Worm (Caenorhabditis elegans) whole organism, L4 larva: ENCODE results near the gene math-33.

ENCODE experiments used
- F44E2.7 ChIP-seq: fragments of 200-800 bp; sonication (Bioruptor generic); IDR thresholded peaks from 2 replicates; pipeline ENCODE4 v2.1.2; 2022; ENCODE audit warnings: missing genetic modification characterization, missing compliant biosample characterization
- T26A8.4 ChIP-seq: fragments of 200-800 bp; sonication (Bioruptor generic); IDR thresholded peaks from 2 replicates; pipeline ENCODE4 v1.3.6; 2022; ENCODE audit warnings: missing genetic modification characterization, missing compliant biosample characterization
- Y105C5A.15 ChIP-seq: fragments of 200-800 bp; sonication (Bioruptor generic); IDR thresholded peaks from 2 replicates; pipeline ENCODE4 v1.3.6; 2022; ENCODE audit warnings: missing genetic modification characterization, missing compliant biosample characterization
- aha-1 ChIP-seq: fragments of 150-350 bp; peaks from one replicate; lab custom pipeline; 2014; ENCODE audit warnings: missing biosample characterization, missing genetic modification characterization
- aly-2 ChIP-seq: sonication (generic microtip); optimal IDR thresholded peaks from 2 replicates; lab custom pipeline; 2018; ENCODE audit warnings: missing biosample characterization, missing genetic modification characterization
- arid-1 ChIP-seq: fragments of 200-800 bp; sonication (Bioruptor generic); conservative IDR thresholded peaks from 2 replicates; pipeline ENCODE4 v1.3.6; 2022; ENCODE audit warnings: missing genetic modification reagents, missing genetic modification characterization, missing compliant biosample characterization
- ces-1 ChIP-seq: fragments of 150-350 bp; sonication (generic microtip); optimal IDR thresholded peaks from 4 replicates; lab custom pipeline; 2014; ENCODE audit warnings: missing biosample characterization, missing genetic modification reagents, missing genetic modification characterization
- daf-12 ChIP-seq: fragments of 150-350 bp; optimal IDR thresholded peaks from 2 replicates; lab custom pipeline; 2014; ENCODE audit warnings: missing biosample characterization, missing genetic modification reagents, missing genetic modification characterization
- daf-16 ChIP-seq, 3 experiments: sonication (generic microtip); optimal IDR thresholded peaks; 2 replicates each; lab custom pipeline; 2016 to 2017; ENCODE audit warnings: missing genetic modification characterization in 3 of 3, missing genetic modification reagents in 3 of 3, mild to moderate bottlenecking in 2 of 3, missing compliant biosample characterization in 2 of 3, missing biosample characterization in 1 of 3, moderate library complexity in 1 of 3
- daf-19 ChIP-seq: fragments of 200-800 bp; sonication (Bioruptor generic); conservative IDR thresholded peaks from 2 replicates; pipeline ENCODE4 v1.3.6; 2022; ENCODE audit warnings: missing genetic modification characterization, missing compliant biosample characterization
- dmd-6 ChIP-seq: fragments of 200-800 bp; sonication (Bioruptor generic); IDR thresholded peaks from 2 replicates; pipeline ENCODE4 v1.3.6; 2022; ENCODE audit warnings: missing genetic modification reagents, missing genetic modification characterization, missing compliant biosample characterization
- dpl-1 ChIP-seq: fragments of 150-350 bp; optimal IDR thresholded peaks from 2 replicates; lab custom pipeline; 2014; ENCODE audit warnings: missing biosample characterization, missing genetic modification reagents, missing genetic modification characterization
- duxl-1 ChIP-seq: sonication (generic microtip); optimal IDR thresholded peaks from 2 replicates; lab custom pipeline; 2016; ENCODE audit warnings: mild to moderate bottlenecking, missing genetic modification characterization, moderate library complexity, missing compliant biosample characterization; ENCODE audit not compliant: poor library complexity
- dve-1 ChIP-seq: sonication (generic microtip); optimal IDR thresholded peaks from 2 replicates; lab custom pipeline; 2017; ENCODE audit warnings: antibody characterized with exemption, mild to moderate bottlenecking, missing genetic modification characterization, missing compliant biosample characterization; ENCODE audit not compliant: insufficient read depth
- hif-1 ChIP-seq, 2 experiments: sonication (generic microtip); optimal IDR thresholded peaks; 2 replicates each; lab custom pipeline; 2016 to 2017; ENCODE audit warnings: missing compliant biosample characterization in 2 of 2, missing genetic modification characterization in 2 of 2, missing genetic modification reagents in 2 of 2, missing genotype in 2 of 2, mild to moderate bottlenecking in 1 of 2
- hlh-11 ChIP-seq: fragments of 200-800 bp; sonication (Bioruptor generic); optimal IDR thresholded peaks from 2 replicates; lab custom pipeline; 2018; ENCODE audit warnings: mild to moderate bottlenecking, missing genetic modification characterization, missing compliant biosample characterization
- lim-7 ChIP-seq: fragments of 200-800 bp; sonication (Bioruptor generic); IDR thresholded peaks from 2 replicates; pipeline ENCODE4 v1.3.6; 2022; ENCODE audit warnings: missing genetic modification characterization, missing compliant biosample characterization
- lin-13 ChIP-seq: fragments of 150-350 bp; optimal IDR thresholded peaks from 2 replicates; lab custom pipeline; 2014; ENCODE audit warnings: missing biosample characterization, missing genetic modification reagents, missing genetic modification characterization
- lin-15B ChIP-seq: fragments of 150-350 bp; sonication (generic microtip); optimal IDR thresholded peaks from 3 replicates; lab custom pipeline; 2014; ENCODE audit warnings: missing biosample characterization, missing genetic modification characterization
- lir-3 ChIP-seq: sonication (generic microtip); optimal IDR thresholded peaks from 2 replicates; lab custom pipeline; 2016; ENCODE audit warnings: mild to moderate bottlenecking, missing genetic modification characterization, missing compliant biosample characterization
- mep-1 ChIP-seq: fragments of 150-350 bp; sonication (generic microtip); optimal IDR thresholded peaks from 3 replicates; lab custom pipeline; 2014; ENCODE audit warnings: missing biosample characterization, missing genetic modification characterization
- mxl-2 ChIP-seq: fragments of 200-800 bp; sonication (Bioruptor generic); conservative IDR thresholded peaks from 2 replicates; pipeline ENCODE4 v1.3.6; 2022; ENCODE audit warnings: missing genetic modification reagents, missing genetic modification characterization, missing compliant biosample characterization
- mxl-3 ChIP-seq: fragments of 200-800 bp; sonication (Bioruptor generic); optimal IDR thresholded peaks from 2 replicates; lab custom pipeline; 2018; ENCODE audit warnings: mild to moderate bottlenecking, missing genetic modification characterization, missing compliant biosample characterization
- nhr-102 ChIP-seq: sonication (generic microtip); optimal IDR thresholded peaks from 2 replicates; lab custom pipeline; 2016; ENCODE audit warnings: mild to moderate bottlenecking, missing genetic modification characterization, moderate library complexity, missing compliant biosample characterization
- nhr-111 ChIP-seq: fragments of 200-800 bp; sonication (Bioruptor generic); optimal IDR thresholded peaks from 2 replicates; lab custom pipeline; 2018; ENCODE audit warnings: mild to moderate bottlenecking, missing genetic modification characterization, missing compliant biosample characterization
- nhr-25 ChIP-seq: sonication (generic microtip); optimal IDR thresholded peaks from 2 replicates; lab custom pipeline; 2017; ENCODE audit warnings: missing genetic modification characterization, mild to moderate bottlenecking, missing compliant biosample characterization, antibody characterized with exemption, moderate library complexity, borderline replicate concordance; ENCODE audit not compliant: insufficient read depth
- nhr-48 ChIP-seq: sonication (generic microtip); optimal IDR thresholded peaks from 2 replicates; lab custom pipeline; 2016; ENCODE audit warnings: mild to moderate bottlenecking, missing genetic modification characterization, missing compliant biosample characterization
- nhr-76 ChIP-seq: fragments of 150-350 bp; optimal IDR thresholded peaks from 2 replicates; lab custom pipeline; 2014; ENCODE audit warnings: missing biosample characterization, missing genetic modification characterization
- pha-4 ChIP-seq, 2 experiments: fragments of 150-350 bp in 1 of 2; fragments of 200-800 bp in 1 of 2; sonication (Bioruptor generic) in 1 of 2; IDR thresholded peaks in 1 of 2; optimal IDR thresholded peaks in 1 of 2; 2 replicates each; pipeline versions ENCODE4 v1.3.6 to Lab custom; 2014 to 2022; ENCODE audit warnings: missing genetic modification characterization in 2 of 2, missing genetic modification reagents in 2 of 2, missing biosample characterization in 1 of 2, missing compliant biosample characterization in 1 of 2
- rbr-2 ChIP-seq: sonication (generic microtip); optimal IDR thresholded peaks from 2 replicates; lab custom pipeline; 2016; ENCODE audit warnings: missing genotype, missing genetic modification characterization, missing compliant biosample characterization
- set-16 ChIP-seq: fragments of 200-800 bp; sonication (Bioruptor generic); IDR thresholded peaks from 2 replicates; pipeline ENCODE4 v1.3.6; 2022; ENCODE audit warnings: missing genetic modification reagents, missing genetic modification characterization, missing compliant biosample characterization
- snpc-4 ChIP-seq: fragments of 150-350 bp; optimal IDR thresholded peaks from 2 replicates; lab custom pipeline; 2014; ENCODE audit warnings: missing biosample characterization, missing genetic modification characterization
- spr-1 ChIP-seq: sonication (generic microtip); optimal IDR thresholded peaks from 2 replicates; lab custom pipeline; 2016; ENCODE audit warnings: mild to moderate bottlenecking, missing genetic modification characterization, missing compliant biosample characterization
- unc-130 ChIP-seq: sonication (generic microtip); optimal IDR thresholded peaks from 2 replicates; lab custom pipeline; 2016; ENCODE audit warnings: missing genetic modification reagents, missing genetic modification characterization, missing compliant biosample characterization
- unc-62 ChIP-seq, 3 experiments: fragments of 150-350 bp in 1 of 3; sonication (generic microtip); optimal IDR thresholded peaks in 2 of 3; peaks in 1 of 3; 1 replicate in 1 of 3; 2 replicates in 2 of 3; lab custom pipeline; 2014 to 2017; ENCODE audit warnings: missing biosample characterization in 3 of 3, missing genetic modification characterization in 3 of 3, missing genetic modification reagents in 3 of 3, missing genotype in 1 of 3
- zfp-2 ChIP-seq: sonication (generic microtip); optimal IDR thresholded peaks from 2 replicates; lab custom pipeline; 2016; ENCODE audit warnings: mild to moderate bottlenecking, missing genetic modification characterization, missing compliant biosample characterization
- zip-2 ChIP-seq: fragments of 150-350 bp; optimal IDR thresholded peaks from 2 replicates; lab custom pipeline; 2014; ENCODE audit warnings: missing biosample characterization, missing genetic modification characterization
- ztf-11 ChIP-seq: fragments of 150-350 bp; optimal IDR thresholded peaks from 2 replicates; lab custom pipeline; 2014; ENCODE audit warnings: missing biosample characterization, missing genetic modification characterization
- ztf-7 ChIP-seq: fragments of 150-350 bp; optimal IDR thresholded peaks from 2 replicates; lab custom pipeline; 2014; ENCODE audit warnings: missing biosample characterization, missing genetic modification characterization

The math-33 gene

DNA sequence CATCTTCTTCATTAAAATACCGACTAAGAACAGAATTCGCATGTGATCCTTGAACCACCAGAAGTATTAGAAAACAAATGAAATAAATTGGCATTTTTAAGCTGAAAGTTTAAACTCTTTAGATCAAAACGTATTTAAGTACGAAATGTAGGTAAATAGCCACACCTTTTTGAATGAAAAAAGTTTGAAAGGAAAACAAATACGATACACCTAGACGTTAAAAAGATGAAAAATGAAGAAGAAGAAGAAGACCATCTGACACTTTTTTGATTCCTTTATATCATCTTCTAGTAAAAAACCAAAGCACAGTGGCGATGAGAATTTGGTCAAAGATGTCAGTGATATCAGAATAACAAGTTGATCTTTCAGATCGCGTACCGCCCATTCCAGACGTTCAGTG, 17.8 kb upstream of the math-33 start, which contains the start of gene Y42A5A.3:
TSS of gene Y42A5A.3 (minus strand) at position 101 of the 400 bp plus-strand sequence.
- no peak for TF ChIP-seq lir-3 (tag; lab: Kevin White, UChicago)
- TF ChIP-seq zfp-2: no peak
- no peak for TF ChIP-seq mep-1 (tag; lab: Kevin White, UChicago)
- TF ChIP-seq snpc-4 (tag; lab: Kevin White, UChicago): no peak
- TF ChIP-seq aly-2: no peak

DNA sequence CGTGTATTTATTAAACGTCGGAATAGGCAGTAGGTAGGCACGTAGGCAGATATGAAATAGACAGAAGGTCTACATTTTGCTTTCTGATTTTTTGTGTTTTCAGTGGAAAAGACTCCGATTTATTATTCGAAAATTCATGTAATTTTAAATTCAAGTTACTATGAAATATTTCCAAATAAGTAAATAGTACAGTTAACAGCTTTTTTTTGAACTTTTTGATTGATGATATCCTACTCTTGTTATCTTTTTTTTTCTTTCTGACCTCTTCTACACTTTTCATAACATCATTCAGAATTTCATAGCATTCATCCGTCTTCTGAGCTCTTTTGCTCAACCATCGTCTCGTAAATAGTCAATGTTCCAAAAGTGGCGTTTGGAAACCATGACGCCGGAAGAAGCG, 15.1 kb upstream of the math-33 start, which contains the start of gene cdkl-1:
TSS of gene cdkl-1 (plus strand) at position 301 of the 400 bp plus-strand sequence.
- no peak for TF ChIP-seq mxl-2 (GFP tag; lab: Robert Waterston, UW)
- TF ChIP-seq ztf-11: no peak

DNA sequence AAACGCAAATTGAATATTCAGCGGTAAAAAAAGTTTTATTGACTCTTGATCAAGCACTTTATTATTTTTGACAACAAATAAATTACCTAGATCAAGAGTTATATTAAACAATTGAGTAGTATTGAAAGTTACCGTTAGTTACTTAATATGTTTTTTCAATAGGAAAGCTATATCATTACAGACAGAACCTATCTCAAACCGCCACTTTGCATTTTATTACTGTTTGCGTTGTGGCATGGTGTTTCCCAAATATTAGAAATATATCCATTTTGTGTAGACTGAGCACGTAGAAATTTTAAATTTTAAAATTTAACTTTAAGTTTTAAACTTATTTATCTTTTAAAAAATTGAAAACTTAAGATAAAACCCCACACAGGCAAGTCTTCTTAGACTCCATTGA, 9.3 kb upstream of the math-33 start:
- no peak for TF ChIP-seq mep-1 (tag; lab: Kevin White, UChicago)
- TF ChIP-seq unc-62 (GFP tag; optimal IDR thresholded peaks at IDR 0.05 in 1 of 2; lab: Kevin White, UChicago): peak in 1 of 2 experiments; percentile 90
- TF ChIP-seq unc-62 (tag; optimal IDR thresholded peaks at IDR 0.05; lab: Kevin White, UChicago): no peak
- no peak for TF ChIP-seq nhr-111 (GFP tag; lab: Kevin White, UChicago)
- TF ChIP-seq aly-2: no peak

DNA sequence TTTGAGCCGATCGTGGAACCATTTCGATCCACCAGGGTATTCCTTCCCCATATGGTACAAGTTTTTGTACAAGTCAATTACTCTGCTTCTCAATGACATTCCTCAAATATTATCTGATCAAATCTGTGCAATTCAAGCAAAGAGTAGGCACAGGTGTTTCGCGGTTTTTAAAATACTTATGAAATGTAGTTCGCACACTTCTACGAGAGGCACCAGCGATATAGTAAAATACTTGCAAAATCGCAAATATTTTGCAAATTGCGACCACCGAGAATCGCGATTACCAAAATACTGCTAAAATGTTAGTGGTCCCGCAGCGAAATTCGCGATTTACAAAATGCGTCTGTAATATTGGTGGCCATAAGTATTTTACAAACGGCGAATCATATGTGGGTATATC, 4.1 kb upstream of the math-33 start, which contains the start of gene Y42A5A.5:
TSS of gene Y42A5A.5 (minus strand) at position 101 of the 400 bp plus-strand sequence.
- TF ChIP-seq aha-1 (tag; lab: Kevin White, UChicago): peak; percentile 58

DNA sequence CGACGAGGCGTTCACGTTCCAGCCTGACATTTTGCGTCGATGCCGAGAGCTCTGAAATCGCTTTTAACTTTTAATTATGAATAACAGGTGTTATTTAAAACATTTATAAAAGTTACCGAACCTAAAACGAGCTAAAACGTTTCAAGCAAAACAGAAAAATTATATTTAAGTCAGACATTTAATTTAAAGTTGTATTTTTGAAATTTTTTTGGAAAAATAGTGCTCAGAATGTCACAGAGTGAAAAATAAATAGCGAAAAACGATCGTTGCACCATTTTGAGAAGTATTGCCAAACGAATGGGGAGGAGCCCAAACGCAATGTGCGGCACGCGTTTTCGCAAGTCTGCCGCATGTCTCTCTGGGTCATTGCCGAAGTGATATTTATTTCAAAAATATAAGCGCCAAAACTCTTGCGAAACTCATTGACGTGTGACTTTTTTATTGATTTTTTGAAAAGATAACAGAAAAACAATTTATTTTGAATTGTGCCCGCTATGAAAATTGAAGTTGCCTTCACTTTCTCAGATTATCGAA, 599 bp upstream of the math-33 start, which contains the start of gene erfa-3:
TSS of gene erfa-3 (minus strand) at position 51 of the 534 bp plus-strand sequence.
- TF ChIP-seq lin-15B (tag; lab: Kevin White, UChicago): no peak
- peak; percentile 36; the same call in 1 of the 2 replicates for TF ChIP-seq pha-4 (GFP tag; IDR thresholded peaks at IDR 0.05; lab: Robert Waterston, UW)
- no peak for TF ChIP-seq pha-4 (tag; optimal IDR thresholded peaks at IDR 0.05; lab: Kevin White, UChicago)
- peak; percentile 53 for TF ChIP-seq hlh-11 (tag; lab: Kevin White, UChicago)
- peak; percentile 77 for TF ChIP-seq dve-1 (tag; lab: Kevin White, UChicago)
- 0 out of 2 replicates have a peak, but pooled peaks have one; percentile 50 for TF ChIP-seq lim-7
- TF ChIP-seq nhr-76 (tag; lab: Kevin White, UChicago): no peak
- TF ChIP-seq daf-19 (GFP tag; lab: Robert Waterston, UW): 0 out of 2 replicates have a peak, but pooled peaks have one; percentile 11
- TF ChIP-seq F44E2.7: no peak
- peak; percentile 49 for TF ChIP-seq mxl-3 (GFP tag; lab: Kevin White, UChicago)
- TF ChIP-seq unc-62 (GFP tag; optimal IDR thresholded peaks at IDR 0.05 in 1 of 2; lab: Kevin White, UChicago): peak in 1 of 2 experiments; percentile 34
- TF ChIP-seq unc-62 (tag; optimal IDR thresholded peaks at IDR 0.05; lab: Kevin White, UChicago): no peak
- TF ChIP-seq T26A8.4 (GFP tag; lab: Robert Waterston, UW): peak; percentile 61; the same call in 1 of the 2 replicates
- peak; percentile 26 for TF ChIP-seq zip-2 (tag; lab: Kevin White, UChicago)
- TF ChIP-seq dpl-1 (GFP tag; lab: Kevin White, UChicago): peak; percentile 71
- TF ChIP-seq arid-1 (GFP tag; lab: Robert Waterston, UW): 0 out of 2 replicates have a peak, but pooled peaks have one; percentile 13
- peak; percentile 58 for TF ChIP-seq ztf-7
- TF ChIP-seq duxl-1 (tag; lab: Kevin White, UChicago): peak; percentile 79
- TF ChIP-seq mep-1 (tag; lab: Kevin White, UChicago): peak; percentile 72
- TF ChIP-seq nhr-48 (tag; lab: Kevin White, UChicago): peak; percentile 29
- TF ChIP-seq unc-130 (GFP tag; lab: Kevin White, UChicago): peak; percentile 75
- TF ChIP-seq Y105C5A.15 (GFP tag; lab: Robert Waterston, UW): 0 out of 2 replicates have a peak, but pooled peaks have one; percentile 51
- no peak for TF ChIP-seq ces-1 (GFP tag; lab: Kevin White, UChicago)
- TF ChIP-seq nhr-25: peak; percentile 2
- TF ChIP-seq nhr-102 (tag; lab: Kevin White, UChicago): peak; percentile 54
- no peak for TF ChIP-seq set-16 (GFP tag; lab: Robert Waterston, UW)
- TF ChIP-seq dmd-6 (GFP tag; lab: Robert Waterston, UW): no peak
- peak; percentile 31 for TF ChIP-seq aha-1 (tag; lab: Kevin White, UChicago)
- TF ChIP-seq spr-1 (tag; lab: Kevin White, UChicago): peak; percentile 43
- TF ChIP-seq daf-12 (tag; lab: Kevin White, UChicago): no peak
- TF ChIP-seq rbr-2 (tag; lab: Kevin White, UChicago): peak; percentile 47
- TF ChIP-seq lin-13 (GFP tag; lab: Kevin White, UChicago): peak; percentile 60
- TF ChIP-seq hif-1 (tag; optimal IDR thresholded peaks at IDR 0.05; lab: Kevin White, UChicago): peak in 1 of 2 experiments; percentile 56
- TF ChIP-seq daf-16 (GFP tag; optimal IDR thresholded peaks at IDR 0.05; lab: Kevin White, UChicago): peak in 1 of 2 experiments; percentile 24
- TF ChIP-seq daf-16 (tag; optimal IDR thresholded peaks at IDR 0.05; lab: Kevin White, UChicago): peak; percentile 64
